Worm (Caenorhabditis elegans): ENCODE results near the gene F59F5.5.

DNA sequence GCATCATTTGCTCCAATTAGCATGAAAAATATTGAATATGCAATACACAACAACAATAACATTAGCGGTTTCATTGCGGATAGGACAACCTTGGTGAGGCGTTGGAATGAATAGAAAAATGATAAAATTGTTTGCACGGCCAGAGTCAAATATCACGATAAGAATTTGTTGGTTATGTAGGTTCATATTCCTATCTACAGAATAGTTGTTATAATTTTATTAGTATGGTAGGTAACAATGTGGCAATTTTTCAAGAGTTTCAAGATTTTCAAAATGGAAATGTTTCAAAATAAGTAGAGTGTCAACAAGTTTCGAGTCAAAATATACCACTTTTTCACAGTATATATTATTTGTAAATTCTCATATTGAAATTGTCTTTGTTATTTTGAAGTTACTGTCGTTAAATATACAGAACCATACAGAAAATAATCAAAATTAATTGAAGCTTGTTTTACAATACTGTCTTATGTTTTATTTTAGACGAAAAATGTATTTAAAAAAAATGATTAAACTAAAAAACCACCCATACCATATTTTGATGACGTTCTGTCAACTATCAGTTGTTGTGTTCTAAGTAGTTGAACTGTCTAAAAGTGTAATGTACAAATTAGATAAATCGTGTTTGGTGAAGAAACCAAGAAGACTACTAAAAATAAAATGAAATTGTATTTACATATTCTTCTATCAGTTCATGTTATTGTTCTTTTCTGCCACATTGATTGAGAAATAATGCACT, 3.3 kb upstream of the F59F5.5 start, which contains the start of the genes F59F5.3 and F59F5.4:
- TF ChIP-seq dao-5 (tag; optimal IDR thresholded peaks at IDR 0.05): no peak
- no peak for TF ChIP-seq him-1 (tag; optimal IDR thresholded peaks at IDR 0.05)
- no peak for TF ChIP-seq W03F9.2 (tag; optimal IDR thresholded peaks at IDR 0.05)

Measured in whole organism, L4/young adult.